Worm (Caenorhabditis elegans): ENCODE measurements around the gene age-1.

ce11 chrII:11501956-11502355 lies 24.9 kb downstream of the age-1 start:
- TF ChIP-seq fkh-10 (GFP tag; optimal IDR thresholded peaks at IDR 0.05) = no peak
- TF ChIP-seq ets-4 (tag; optimal IDR thresholded peaks at IDR 0.05) = no peak
- TF ChIP-seq K09A11.1 (tag; optimal IDR thresholded peaks at IDR 0.05; ENCODE audit: insufficient read depth) = no peak
- TF ChIP-seq ref-2 (tag; optimal IDR thresholded peaks at IDR 0.05) = no peak
- no peak for TF ChIP-seq unc-42 (tag; optimal IDR thresholded peaks at IDR 0.05)
- no peak for TF ChIP-seq elt-2 (tag; optimal IDR thresholded peaks at IDR 0.05)
- TF ChIP-seq fkh-6 (tag; optimal IDR thresholded peaks at IDR 0.05) = no peak

Measured in whole organism, late embryonic.